Worm (Caenorhabditis elegans): Measurements from ENCODE around the gene T09D3.9.

The T09D3.9 gene

ce11 chrV:5372118-5372517 lies 3.4 kb upstream of the T09D3.9 start, which contains the start of gene C35A11.3 (continued):
- no peak for TF ChIP-seq lin-40 (tag; optimal IDR thresholded peaks at IDR 0.05)
- TF ChIP-seq lin-54 (GFP tag; optimal IDR thresholded peaks at IDR 0.05), result no peak

- TF ChIP-seq Y95B8A.8 (GFP tag; IDR thresholded peaks at IDR 0.05), result no peak
- TF ChIP-seq K11D2.4 (GFP tag; IDR thresholded peaks at IDR 0.05), result no peak
Observed at ce11 chrV:5364863-5365262, 3.8 kb downstream of the T09D3.9 start, which contains the start of gene T09D3.8. T09D3.8 (plus strand) TSS chrV:5365163.

- no peak for TF ChIP-seq F22D6.2 (tag; optimal IDR thresholded peaks at IDR 0.05)
- TF ChIP-seq Y79H2A.3 (GFP tag; conservative IDR thresholded peaks at IDR 0.05), result no peak
- TF ChIP-seq madf-6 (GFP tag; IDR thresholded peaks at IDR 0.05), result no peak
- no peak for TF ChIP-seq repo-1 (tag; optimal IDR thresholded peaks at IDR 0.05)
- no peak for TF ChIP-seq madf-10 (tag; optimal IDR thresholded peaks at IDR 0.05)
Observed at ce11 chrV:5362220-5362619, 6.5 kb downstream of the T09D3.9 start.

ce11 chrV:5358772-5359171 lies 9.9 kb downstream of the T09D3.9 start, which contains the start of gene nhr-216:
nhr-216 (minus strand) TSS chrV:5358872.
- TF ChIP-seq F52B5.7 (tag; optimal IDR thresholded peaks at IDR 0.05) (no peak), lin-40 (tag; optimal IDR thresholded peaks at IDR 0.05) (no peak)

- no peak for TF ChIP-seq F57C9.4 (tag; optimal IDR thresholded peaks at IDR 0.05)
- no peak for TF ChIP-seq F39B2.1 (GFP tag; IDR thresholded peaks at IDR 0.05)
- TF ChIP-seq F55B11.4 (tag; optimal IDR thresholded peaks at IDR 0.05; ENCODE audit: borderline replicate concordance, insufficient read depth), result no peak
Observed at ce11 chrV:5351483-5351882, 17.2 kb downstream of the T09D3.9 start, which contains the start of gene srd-9. srd-9 (plus strand) TSS chrV:5351783.

- TF ChIP-seq mel-28 (tag; optimal IDR thresholded peaks at IDR 0.05; ENCODE audit: borderline replicate concordance) (no peak), snpc-4 (GFP tag; optimal IDR thresholded peaks at IDR 0.05) (no peak), snpc-4 (tag; optimal IDR thresholded peaks at IDR 0.05) (no peak), ccch-3 (GFP tag; optimal IDR thresholded peaks at IDR 0.05) (no peak), madf-6 (GFP tag; IDR thresholded peaks at IDR 0.05) (no peak), egl-18 (GFP tag; IDR thresholded peaks at IDR 0.05) (no peak), xnd-1 (tag; optimal IDR thresholded peaks at IDR 0.05) (no peak), unc-130 (GFP tag; optimal IDR thresholded peaks at IDR 0.05) (no peak), mcd-1 (GFP tag; IDR thresholded peaks at IDR 0.05) (no peak)
Observed at ce11 chrV:5349471-5349870, 19.2 kb downstream of the T09D3.9 start, which contains the start of gene T09D3.3. T09D3.3 (minus strand) TSS chrV:5349571.

ce11 chrV:5345419-5345818 lies 23.3 kb downstream of the T09D3.9 start, which contains the start of gene srg-25:
srg-25 (minus strand) TSS chrV:5345519.
- TF ChIP-seq dpl-1 (GFP tag; optimal IDR thresholded peaks at IDR 0.05) (no peak), mcd-1 (GFP tag; IDR thresholded peaks at IDR 0.05) (no peak), dox-1 (GFP tag; IDR thresholded peaks at IDR 0.05) (no peak), tbp1 (GFP tag; optimal IDR thresholded peaks at IDR 0.05) (no peak), D2030.7 (GFP tag; IDR thresholded peaks at IDR 0.05) (no peak), lag-1 (GFP tag; IDR thresholded peaks at IDR 0.05) (no peak), cebp-1 (GFP tag; IDR thresholded peaks at IDR 0.05) (no peak), cebp-1 (tag; optimal IDR thresholded peaks at IDR 0.05) (no peak), snpc-4 (GFP tag; optimal IDR thresholded peaks at IDR 0.05) (no peak), snpc-4 (tag; optimal IDR thresholded peaks at IDR 0.05) (no peak), K11D2.4 (GFP tag; IDR thresholded peaks at IDR 0.05) (no peak), B0035.1 (tag; optimal IDR thresholded peaks at IDR 0.05) (no peak), dpff-1 (tag; optimal IDR thresholded peaks at IDR 0.05) (no peak), Y67H2A.10 (GFP tag; conservative IDR thresholded peaks at IDR 0.05) (no peak)
